Worm (Caenorhabditis elegans): ENCODE results near the gene str-247.

str-247 gene

DNA sequence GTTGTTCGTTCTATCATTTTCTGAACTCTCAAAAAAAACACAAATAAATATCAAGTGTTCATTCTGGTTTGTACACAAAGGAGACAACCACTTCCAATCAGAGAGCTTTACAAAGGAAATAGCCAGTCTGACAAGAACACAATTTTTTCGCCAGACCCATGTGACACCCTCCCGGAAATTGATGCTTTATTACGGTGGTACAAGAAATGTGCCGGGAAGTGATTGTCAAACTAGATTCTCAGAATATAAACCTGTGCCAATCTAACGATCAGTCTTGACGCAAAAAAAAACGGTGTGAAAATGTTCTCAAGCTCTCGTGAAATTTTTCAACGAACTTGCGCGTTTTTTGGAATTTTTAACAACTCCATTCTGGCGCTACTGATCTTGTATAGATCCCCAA lies at the start of gene str-247:
str-247 (plus strand) TSS at position 301 of the 400 bp plus-strand sequence.
- TF ChIP-seq sptf-1 (tag; optimal IDR thresholded peaks at IDR 0.05) (no peak), unc-62 (GFP tag; optimal IDR thresholded peaks at IDR 0.05) (no peak), ama-1 (optimal IDR thresholded peaks at IDR 0.05) (no peak), snpc-4 (tag; optimal IDR thresholded peaks at IDR 0.05) (no peak)

DNA sequence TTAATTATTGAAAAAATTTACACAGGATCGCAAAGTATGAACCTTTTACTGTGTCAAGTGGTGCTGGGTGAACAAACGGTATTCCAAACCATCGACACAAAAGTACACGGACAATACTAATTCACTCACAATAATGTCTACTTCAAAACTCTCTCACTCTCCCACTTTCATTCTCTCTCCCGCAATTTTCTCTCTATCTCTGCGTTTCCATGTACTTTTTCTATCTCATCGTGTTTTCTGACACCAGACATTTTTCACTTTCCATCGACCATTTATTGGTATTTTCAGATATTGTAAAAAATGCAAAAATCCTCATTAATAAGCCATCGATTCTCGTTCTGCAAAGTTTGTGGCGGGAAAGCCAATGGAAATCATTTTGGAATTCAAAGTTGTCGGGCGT lies 48.0 kb upstream of the str-247 start, which contains the start of gene nhr-156:
nhr-156 (plus strand) TSS at position 266 of the 400 bp plus-strand sequence.
- TF ChIP-seq lin-15B (tag; optimal IDR thresholded peaks at IDR 0.05) (no peak), C16A3.4 (tag; optimal IDR thresholded peaks at IDR 0.05) (no peak), isw-1 (GFP tag; IDR thresholded peaks at IDR 0.05) (no peak), blmp-1 (tag; optimal IDR thresholded peaks at IDR 0.05) (peak; percentile 78), nhr-85 (tag) (peak; percentile 64), tlp-1 (tag; optimal IDR thresholded peaks at IDR 0.05) (no peak), fkh-10 (GFP tag; optimal IDR thresholded peaks at IDR 0.05) (no peak), efl-1 (optimal IDR thresholded peaks at IDR 0.05) (peak in 1 of 2 experiments; percentile 22), efl-1 (GFP tag; optimal IDR thresholded peaks at IDR 0.05 in 1 of 2) (peak in 1 of 2 experiments; percentile 8), zip-4 (GFP tag; optimal IDR thresholded peaks at IDR 0.05) (no peak), mef-2 (tag; optimal IDR thresholded peaks at IDR 0.05) (no peak), nhr-28 (tag; optimal IDR thresholded peaks at IDR 0.05) (no peak), swsn-7 (tag; optimal IDR thresholded peaks at IDR 0.05) (no peak), ama-1 (optimal IDR thresholded peaks at IDR 0.05) (no peak), ceh-90 (tag; optimal IDR thresholded peaks at IDR 0.05) (no peak), lir-3 (tag; optimal IDR thresholded peaks at IDR 0.05; ENCODE audit: poor library complexity) (no peak), hlh-17 (GFP tag; optimal IDR thresholded peaks at IDR 0.05; ENCODE audit: borderline replicate concordance) (no peak), lin-39 (tag; optimal IDR thresholded peaks at IDR 0.05) (no peak), lin-35 (GFP tag; optimal IDR thresholded peaks at IDR 0.05) (peak in 1 of 2 experiments; percentile 13), ceh-8 (GFP tag; optimal IDR thresholded peaks at IDR 0.05) (no peak), rnt-1 (tag; optimal IDR thresholded peaks at IDR 0.05) (peak; percentile 11), ztf-11 (tag; optimal IDR thresholded peaks at IDR 0.05) (no peak), sup-37 (GFP tag; optimal IDR thresholded peaks at IDR 0.05) (no peak), unc-62 (GFP tag; optimal IDR thresholded peaks at IDR 0.05) (no peak), ceh-63 (GFP tag; optimal IDR thresholded peaks at IDR 0.05) (no peak), nhr-84 (tag; optimal IDR thresholded peaks at IDR 0.05) (no peak), ceh-88 (GFP tag; IDR thresholded peaks at IDR 0.05) (no peak), mep-1 (tag; optimal IDR thresholded peaks at IDR 0.05) (no peak), ztf-4 (tag; optimal IDR thresholded peaks at IDR 0.05) (no peak), nhr-90 (tag; optimal IDR thresholded peaks at IDR 0.05; ENCODE audit: poor library complexity) (no peak), unc-98 (GFP tag; IDR thresholded peaks at IDR 0.05) (no peak), dsc-1 (tag; optimal IDR thresholded peaks at IDR 0.05) (no peak), fos-1 (tag; optimal IDR thresholded peaks at IDR 0.05) (no peak), egl-13 (tag; optimal IDR thresholded peaks at IDR 0.05) (no peak), aha-1 (tag; optimal IDR thresholded peaks at IDR 0.05) (no peak), Y116A8C.19 (tag; optimal IDR thresholded peaks at IDR 0.05; ENCODE audit: borderline replicate concordance) (no peak), nhr-47 (tag; optimal IDR thresholded peaks at IDR 0.05) (no peak), sptf-1 (tag; optimal IDR thresholded peaks at IDR 0.05) (no peak), dpl-1 (GFP tag; optimal IDR thresholded peaks at IDR 0.05) (peak in 1 of 3 experiments; percentile 9), unc-130 (tag; optimal IDR thresholded peaks at IDR 0.05) (no peak), hlh-4 (tag; optimal IDR thresholded peaks at IDR 0.05) (no peak), nhr-77 (tag; optimal IDR thresholded peaks at IDR 0.05) (no peak), vab-15 (tag; optimal IDR thresholded peaks at IDR 0.05) (no peak), fkh-4 (tag; optimal IDR thresholded peaks at IDR 0.05; ENCODE audit: borderline replicate concordance) (no peak), snu-23 (GFP tag; optimal IDR thresholded peaks at IDR 0.05) (no peak), F16B12.6 (tag; optimal IDR thresholded peaks at IDR 0.05) (no peak)

Data from whole organism, L1 larva.